Worm (Caenorhabditis elegans) whole organism, L2 larva: ENCODE results near the gene cyn-11.

ENCODE experiments used
- R02D3.7 ChIP-seq: fragments of 150-350 bp; optimal IDR thresholded peaks from 2 replicates; lab custom pipeline; 2014; ENCODE audit warnings: missing biosample characterization, missing genetic modification characterization
- Y55F3AM.14 ChIP-seq: fragments of 200-800 bp; sonication (Bioruptor generic); optimal IDR thresholded peaks from 2 replicates; lab custom pipeline; 2018; ENCODE audit warnings: mild to moderate bottlenecking, missing genetic modification characterization, missing compliant biosample characterization
- ceh-82 ChIP-seq: fragments of 150-350 bp; optimal IDR thresholded peaks from 2 replicates; lab custom pipeline; 2014; ENCODE audit warnings: missing biosample characterization, missing genetic modification characterization
- elt-3 ChIP-seq: sonication (generic microtip); optimal IDR thresholded peaks from 2 replicates; lab custom pipeline; 2017; ENCODE audit warnings: missing biosample characterization, missing genetic modification characterization
- fos-1 ChIP-seq: fragments of 150-350 bp; optimal IDR thresholded peaks from 2 replicates; lab custom pipeline; 2014; ENCODE audit warnings: missing biosample characterization, missing genetic modification characterization
- lin-39 ChIP-seq: fragments of 150-350 bp; optimal IDR thresholded peaks from 2 replicates; lab custom pipeline; 2014; ENCODE audit warnings: missing biosample characterization, missing genetic modification reagents, missing genetic modification characterization
- mab-5 ChIP-seq: fragments of 150-350 bp; optimal IDR thresholded peaks from 2 replicates; lab custom pipeline; 2014; ENCODE audit warnings: missing biosample characterization, missing genetic modification characterization
- nhr-11 ChIP-seq: fragments of 150-350 bp; optimal IDR thresholded peaks from 2 replicates; lab custom pipeline; 2014; ENCODE audit warnings: missing biosample characterization, missing genetic modification characterization
- nhr-77 ChIP-seq: fragments of 150-350 bp; optimal IDR thresholded peaks from 2 replicates; lab custom pipeline; 2014; ENCODE audit warnings: missing biosample characterization, missing genetic modification characterization

ce11 chrII:8707024-8707423 is 9.1 kb downstream of the cyn-11 start, which contains the start of gene cup-16:
- TF ChIP-seq elt-3: no peak
- TF ChIP-seq lin-39 (tag; lab: Kevin White, UChicago): no peak
- TF ChIP-seq nhr-77 (tag; lab: Kevin White, UChicago): no peak
- no peak for TF ChIP-seq nhr-11 (tag; lab: Kevin White, UChicago)
- TF ChIP-seq mab-5: peak; percentile 20
- no peak for TF ChIP-seq R02D3.7 (tag; lab: Kevin White, UChicago)
- no peak for TF ChIP-seq Y55F3AM.14 (GFP tag; lab: Kevin White, UChicago)
- no peak for TF ChIP-seq ceh-82 (tag; lab: Kevin White, UChicago)
- no peak for TF ChIP-seq fos-1 (tag; lab: Kevin White, UChicago)
